Fruit fly (Drosophila melanogaster): ENCODE results near the gene CG43074.

Gene CG43074

dm6 chr3L:3454921-3455554 is 29.4 kb downstream of the CG43074 start (continued):
- TF ChIP-seq Opbp (GFP tag; IDR thresholded peaks at IDR 0.05; ENCODE audit: partially characterized antibody) = 0 out of 3 replicates have a peak, but pooled peaks have one; percentile 4
- 0 out of 3 replicates have a peak, but pooled peaks have one; percentile 16 for TF ChIP-seq zfh1 (GFP tag; IDR thresholded peaks at IDR 0.05)
- TF ChIP-seq abd-A (tag; optimal IDR thresholded peaks at IDR 0.05) = peak; percentile 60
- no peak for TF ChIP-seq NFAT (GFP tag; IDR thresholded peaks at IDR 0.05)
- TF ChIP-seq CG33557 (GFP tag; optimal IDR thresholded peaks at IDR 0.05) = no peak
- TF ChIP-seq CG6689 (GFP tag; IDR thresholded peaks at IDR 0.05) = peak; percentile 60
- peak; percentile 60 for TF ChIP-seq kni (GFP tag; optimal IDR thresholded peaks at IDR 0.05)
- TF ChIP-seq ranshi (GFP tag; IDR thresholded peaks at IDR 0.05) = 0 out of 2 replicates have a peak, but pooled peaks have one; percentile 17
- TF ChIP-seq CG6272 (GFP tag; IDR thresholded peaks at IDR 0.05) = 0 out of 2 replicates have a peak, but pooled peaks have one; percentile 10
- peak; percentile 75 for TF ChIP-seq Med (GFP tag)
- TF ChIP-seq Awh (GFP tag; IDR thresholded peaks at IDR 0.05) = peak; percentile 29; the same call in 1 of the 2 replicates
- peak; percentile 34 for TF ChIP-seq CG4820 (GFP tag; optimal IDR thresholded peaks at IDR 0.05)
- no peak for TF ChIP-seq D (optimal IDR thresholded peaks at IDR 0.05)
- peak; percentile 2 for TF ChIP-seq D (GFP tag; optimal IDR thresholded peaks at IDR 0.05)
- no peak for TF ChIP-seq Gsc (GFP tag; IDR thresholded peaks at IDR 0.05)
- TF ChIP-seq Blimp-1 (GFP tag; optimal IDR thresholded peaks at IDR 0.05) = peak; percentile 32
- no peak for TF ChIP-seq so (GFP tag; IDR thresholded peaks at IDR 0.05)
- TF ChIP-seq CG12769 (tag; optimal IDR thresholded peaks at IDR 0.05) = peak; percentile 48

dm6 chr3L:3454430-3454829 is 30.0 kb downstream of the CG43074 start:
- TF ChIP-seq Sox100B (GFP tag; optimal IDR thresholded peaks at IDR 0.05) (no peak), sr (GFP tag; IDR thresholded peaks at IDR 0.05) (0 out of 3 replicates have a peak, but pooled peaks have one; percentile 38), abd-A (tag; optimal IDR thresholded peaks at IDR 0.05) (peak; percentile 39), sd (tag; optimal IDR thresholded peaks at IDR 0.05) (peak; percentile 50), CG8281 (tag; optimal IDR thresholded peaks at IDR 0.05) (peak; percentile 96)

dm6 chr3L:3452684-3453083 is 31.8 kb downstream of the CG43074 start:
- TF ChIP-seq CG16863 (GFP tag; optimal IDR thresholded peaks at IDR 0.05) = no peak
- TF ChIP-seq CG2129 (GFP tag; IDR thresholded peaks at IDR 0.05; ENCODE audit: partially characterized antibody) = no peak
- no peak for TF ChIP-seq corto (GFP tag; optimal IDR thresholded peaks at IDR 0.05)
- no peak for TF ChIP-seq Atf6 (GFP tag; IDR thresholded peaks at IDR 0.05)
- peak; percentile 11 to 26 for TF ChIP-seq tll (GFP tag; optimal IDR thresholded peaks at IDR 0.05)
- no peak for TF ChIP-seq mld (GFP tag; IDR thresholded peaks at IDR 0.05; ENCODE audit: partially characterized antibody)
- no peak for TF ChIP-seq h (optimal IDR thresholded peaks at IDR 0.05)
- TF ChIP-seq CG8359 (GFP tag; optimal IDR thresholded peaks at IDR 0.05; ENCODE audit: borderline replicate concordance) = no peak
- TF ChIP-seq ara (GFP tag; IDR thresholded peaks at IDR 0.05) = no peak
- TF ChIP-seq CoRest (tag; optimal IDR thresholded peaks at IDR 0.05) = no peak
- no peak for TF ChIP-seq CG10543 (GFP tag; optimal IDR thresholded peaks at IDR 0.05)
- TF ChIP-seq mirr (GFP tag; optimal IDR thresholded peaks at IDR 0.05) = no peak
- no peak for TF ChIP-seq HLH54F (GFP tag; optimal IDR thresholded peaks at IDR 0.05)
- TF ChIP-seq Ets65A (GFP tag) = no peak
- no peak for TF ChIP-seq HmgD (GFP tag; optimal IDR thresholded peaks at IDR 0.05)
- no peak for TF ChIP-seq Ets97D (GFP tag; optimal IDR thresholded peaks at IDR 0.05)
- no peak for TF ChIP-seq CkIIα-i1 (GFP tag; IDR thresholded peaks at IDR 0.05)
- no peak for TF ChIP-seq CG18262 (tag; optimal IDR thresholded peaks at IDR 0.05)
- TF ChIP-seq lbe (GFP tag; optimal IDR thresholded peaks at IDR 0.05) = no peak
- no peak for TF ChIP-seq trh (GFP tag; optimal IDR thresholded peaks at IDR 0.05)
- TF ChIP-seq Fer2 (tag; optimal IDR thresholded peaks at IDR 0.05) = no peak
- no peak for TF ChIP-seq CG12219 (GFP tag; optimal IDR thresholded peaks at IDR 0.05)
- TF ChIP-seq hb (GFP tag; IDR thresholded peaks at IDR 0.05; ENCODE audit: partially characterized antibody) = no peak
- TF ChIP-seq knrl (GFP tag; IDR thresholded peaks at IDR 0.05; ENCODE audit: partially characterized antibody) = no peak
- TF ChIP-seq CG15479 (GFP tag; optimal IDR thresholded peaks at IDR 0.05) = peak; percentile 25
- no peak for TF ChIP-seq ind (GFP tag; optimal IDR thresholded peaks at IDR 0.05)
